Fruit fly (Drosophila melanogaster): Measurements from ENCODE around the gene CG12025.

CG12025 gene

DNA sequence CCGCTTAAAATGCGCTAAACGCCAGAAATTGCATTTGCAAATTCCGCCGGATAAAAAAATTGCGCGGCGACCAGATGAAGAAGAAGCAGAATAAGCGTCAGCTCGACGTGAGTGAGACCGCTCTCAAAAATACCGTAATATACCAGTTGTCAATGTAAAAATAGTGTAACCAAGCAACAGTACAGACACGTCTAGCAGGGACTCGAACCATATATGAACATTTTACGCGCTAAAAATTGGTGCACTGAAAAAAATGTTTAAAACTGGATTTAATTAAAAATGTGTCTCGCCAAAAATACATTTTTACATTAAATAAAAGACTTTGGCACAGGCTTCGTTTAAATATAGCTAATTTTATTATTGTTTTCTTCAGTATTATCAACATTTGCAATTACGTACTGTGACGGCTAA is 11.0 kb downstream of the CG12025 start, which contains the start of gene dre4 (continued):
- TF ChIP-seq nerfin-2 (GFP tag; IDR thresholded peaks at IDR 0.05; ENCODE audit: partially characterized antibody) (no peak), CG13894 (tag; optimal IDR thresholded peaks at IDR 0.05) (peak; percentile 49), trem (tag; optimal IDR thresholded peaks at IDR 0.05) (peak; percentile 79), CG3838 (GFP tag; optimal IDR thresholded peaks at IDR 0.05) (peak; percentile 20), ken (GFP tag; IDR thresholded peaks at IDR 0.05) (0 out of 3 replicates have a peak, but pooled peaks have one; percentile 52), nau (GFP tag; optimal IDR thresholded peaks at IDR 0.05) (no peak), Atf6 (GFP tag; IDR thresholded peaks at IDR 0.05) (peak; percentile 35), CG13624 (GFP tag; optimal IDR thresholded peaks at IDR 0.05) (peak; percentile 89), MBD-R2 (GFP tag; IDR thresholded peaks at IDR 0.05) (peak; percentile 95), CG18262 (tag; optimal IDR thresholded peaks at IDR 0.05) (peak; percentile 70), pb (GFP tag; optimal IDR thresholded peaks at IDR 0.05) (peak; percentile 23), CG17328 (GFP tag; IDR thresholded peaks at IDR 0.05) (peak; percentile 69), Xrp1 (GFP tag; IDR thresholded peaks at IDR 0.05) (peak; percentile 80), CG31224 (GFP tag; IDR thresholded peaks at IDR 0.05) (peak; percentile 47; the same call in 1 of the 2 replicates), CG34224 (GFP tag; IDR thresholded peaks at IDR 0.05; ENCODE audit: partially characterized antibody) (no peak), cato (GFP tag; optimal IDR thresholded peaks at IDR 0.05; ENCODE audit: borderline replicate concordance) (peak; percentile 18), emc (GFP tag; optimal IDR thresholded peaks at IDR 0.05) (no peak), toy (GFP tag; IDR thresholded peaks at IDR 0.05) (no peak), row (GFP tag; IDR thresholded peaks at IDR 0.05) (peak; percentile 70), gcm2 (GFP tag; optimal IDR thresholded peaks at IDR 0.05) (peak; percentile 45), wek (GFP tag; optimal IDR thresholded peaks at IDR 0.05) (no peak), Xbp1 (GFP tag; optimal IDR thresholded peaks at IDR 0.05) (peak; percentile 81), en (GFP tag; optimal IDR thresholded peaks at IDR 0.05) (peak; percentile 44), onecut (GFP tag; IDR thresholded peaks at IDR 0.05) (peak; percentile 40; the same call in 1 of the 2 replicates), ham (GFP tag; IDR thresholded peaks at IDR 0.05) (no peak), run (tag; optimal IDR thresholded peaks at IDR 0.05) (peak; percentile 57), Ptx1 (GFP tag; IDR thresholded peaks at IDR 0.05) (peak; percentile 72), CG18764 (GFP tag; optimal IDR thresholded peaks at IDR 0.05) (peak; percentile 60), CG18011 (GFP tag; optimal IDR thresholded peaks at IDR 0.05) (peak; percentile 47), oc (tag; optimal IDR thresholded peaks at IDR 0.05) (peak; percentile 39), CG30020 (tag; optimal IDR thresholded peaks at IDR 0.05) (peak; percentile 20), Six4 (GFP tag; optimal IDR thresholded peaks at IDR 0.05) (peak; percentile 60), ttk (GFP tag; IDR thresholded peaks at IDR 0.05) (peak; percentile 37; the same call in 1 of the 2 replicates), CG10321 (GFP tag; IDR thresholded peaks at IDR 0.05) (0 out of 2 replicates have a peak, but pooled peaks have one; percentile 42), Sox102F (GFP tag; optimal IDR thresholded peaks at IDR 0.05) (peak; percentile 66), B-H2 (GFP tag; optimal IDR thresholded peaks at IDR 0.05) (no peak), Doc3 (GFP tag; IDR thresholded peaks at IDR 0.05; ENCODE audit: partially characterized antibody) (no peak), ssp (GFP tag; IDR thresholded peaks at IDR 0.05) (peak; percentile 56), NC2β (GFP tag; optimal IDR thresholded peaks at IDR 0.05) (peak; percentile 81), CG14050 (GFP tag; IDR thresholded peaks at IDR 0.05) (peak; percentile 68), nom (GFP tag; optimal IDR thresholded peaks at IDR 0.05) (peak; percentile 47), CG3726 (GFP tag; IDR thresholded peaks at IDR 0.05) (0 out of 3 replicates have a peak, but pooled peaks have one; percentile 29), C15 (GFP tag; IDR thresholded peaks at IDR 0.05) (no peak), otp (GFP tag; IDR thresholded peaks at IDR 0.05) (0 out of 3 replicates have a peak, but pooled peaks have one; percentile 47), Oli (tag; optimal IDR thresholded peaks at IDR 0.05) (peak; percentile 63), tx (GFP tag; optimal IDR thresholded peaks at IDR 0.05) (peak; percentile 70), dysf (GFP tag; IDR thresholded peaks at IDR 0.05) (peak; percentile 64), CG11560 (tag; IDR thresholded peaks at IDR 0.05) (no peak), ap (GFP tag; IDR thresholded peaks at IDR 0.05) (peak; percentile 52), btn (GFP tag; optimal IDR thresholded peaks at IDR 0.05) (peak; percentile 20), kay (GFP tag; optimal IDR thresholded peaks at IDR 0.05) (peak; percentile 46)
